Worm (Caenorhabditis elegans): ENCODE measurements around the gene srh-75.

DNA sequence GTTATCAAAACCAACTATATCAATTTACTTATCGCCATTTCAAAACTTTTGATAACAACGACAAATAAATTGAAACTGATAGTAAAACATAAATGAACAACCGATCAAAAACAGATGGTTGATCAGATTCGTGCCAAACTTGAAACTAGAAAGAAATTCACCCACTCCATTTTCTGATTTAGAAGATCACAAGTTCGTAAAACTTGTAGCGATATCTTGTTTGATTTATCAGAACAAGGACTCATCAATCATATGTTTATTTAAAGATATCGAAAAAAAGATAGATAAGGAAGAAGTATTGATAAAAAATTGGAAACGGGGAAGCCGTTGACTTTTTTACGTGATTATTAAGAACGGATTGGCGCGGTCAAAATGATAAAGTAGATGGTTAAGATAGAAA, 30.2 kb upstream of the srh-75 start:
- TF ChIP-seq lin-13 (GFP tag; optimal IDR thresholded peaks at IDR 0.05) (no peak), dsc-1 (tag; optimal IDR thresholded peaks at IDR 0.05) (no peak)
